Worm (Caenorhabditis elegans) whole organism, L2 larva: ENCODE measurements around the gene sfxn-1.5.

Source experiments
- R02D3.7 ChIP-seq: fragments of 150-350 bp; optimal IDR thresholded peaks from 2 replicates; lab custom pipeline; 2014; ENCODE audit warnings: missing biosample characterization, missing genetic modification characterization
- aly-2 ChIP-seq: fragments of 150-350 bp; optimal IDR thresholded peaks from 2 replicates; lab custom pipeline; 2014; ENCODE audit warnings: missing biosample characterization, missing genetic modification characterization
- ceh-82 ChIP-seq: fragments of 150-350 bp; optimal IDR thresholded peaks from 2 replicates; lab custom pipeline; 2014; ENCODE audit warnings: missing biosample characterization, missing genetic modification characterization
- dmd-4 ChIP-seq: sonication (generic microtip); optimal IDR thresholded peaks from 2 replicates; lab custom pipeline; 2017; ENCODE audit warnings: missing biosample characterization, missing genetic modification characterization
- nhr-12 ChIP-seq: fragments of 150-350 bp; optimal IDR thresholded peaks from 2 replicates; lab custom pipeline; 2014; ENCODE audit warnings: missing biosample characterization, missing genetic modification characterization
- nhr-237 ChIP-seq: fragments of 150-350 bp; optimal IDR thresholded peaks from 2 replicates; lab custom pipeline; 2014; ENCODE audit warnings: missing biosample characterization, missing genetic modification characterization
- nhr-25 ChIP-seq: fragments of 150-350 bp; sonication (generic microtip); optimal IDR thresholded peaks from 3 replicates; lab custom pipeline; 2014; ENCODE audit warnings: missing biosample characterization, missing genetic modification characterization
- unc-62 ChIP-seq: fragments of 150-350 bp; optimal IDR thresholded peaks from 2 replicates; lab custom pipeline; 2014; ENCODE audit warnings: missing biosample characterization, missing genetic modification reagents, missing genetic modification characterization
- zag-1 ChIP-seq: fragments of 150-350 bp; optimal IDR thresholded peaks from 2 replicates; lab custom pipeline; 2014; ENCODE audit warnings: missing biosample characterization, missing genetic modification characterization
- ztf-11 ChIP-seq: sonication (generic microtip); optimal IDR thresholded peaks from 2 replicates; lab custom pipeline; 2017; ENCODE audit warnings: missing biosample characterization, missing genetic modification characterization

DNA sequence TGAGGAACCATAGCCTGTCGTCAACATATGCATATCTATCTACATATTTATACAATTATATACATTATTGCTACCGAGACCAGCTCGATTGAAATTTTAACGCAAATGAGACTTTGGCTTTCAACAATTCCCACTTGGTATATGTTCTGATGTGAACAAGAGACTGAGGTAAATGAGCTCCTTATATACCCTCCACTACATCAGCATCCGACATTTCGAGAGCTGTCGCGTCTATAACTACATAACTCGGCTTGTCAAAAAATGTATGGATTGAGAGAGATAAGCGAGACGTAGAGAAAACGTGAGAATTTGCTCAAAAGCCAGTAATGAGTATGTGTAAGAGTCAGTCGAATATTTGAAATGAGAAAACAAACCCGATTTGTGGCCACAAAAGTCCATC is 38.0 kb downstream of the sfxn-1.5 start:
- TF ChIP-seq nhr-12 (tag; lab: Kevin White, UChicago): no peak
- no peak for TF ChIP-seq nhr-237 (tag; lab: Kevin White, UChicago)
- TF ChIP-seq dmd-4 (tag; lab: Kevin White, UChicago): no peak
- TF ChIP-seq R02D3.7 (tag; lab: Kevin White, UChicago): no peak
- TF ChIP-seq nhr-25 (tag; lab: Kevin White, UChicago): no peak
- TF ChIP-seq aly-2 (tag; lab: Kevin White, UChicago): no peak
- no peak for TF ChIP-seq zag-1 (tag; lab: Kevin White, UChicago)
- no peak for TF ChIP-seq ztf-11
- TF ChIP-seq ceh-82 (tag; lab: Kevin White, UChicago): no peak
- TF ChIP-seq unc-62: no peak
